Worm (Caenorhabditis elegans): Measurements from ENCODE around the gene srbc-78.

- TF ChIP-seq W03F9.2 (tag; optimal IDR thresholded peaks at IDR 0.05) (no peak), dao-5 (tag; optimal IDR thresholded peaks at IDR 0.05) (no peak), him-1 (tag; optimal IDR thresholded peaks at IDR 0.05) (no peak)
Measured at ce11 chrV:20485285-20485684, 3.7 kb downstream of the srbc-78 start, which contains the start of gene dhcr-7.

Measured in whole organism, L4/young adult.